Worm (Caenorhabditis elegans) whole organism, L1 larva: Measurements from ENCODE around the gene urb-1.

Source experiments
- C34B4.2 ChIP-seq: sonication (generic microtip); optimal IDR thresholded peaks from 2 replicates; lab custom pipeline; 2017; ENCODE audit warnings: mild to moderate bottlenecking, missing genetic modification characterization, missing compliant biosample characterization
- F16B12.6 ChIP-seq: fragments of 150-350 bp; optimal IDR thresholded peaks from 2 replicates; lab custom pipeline; 2014; ENCODE audit warnings: missing biosample characterization, missing genetic modification characterization
- Y116A8C.19 ChIP-seq: sonication (generic microtip); optimal IDR thresholded peaks from 2 replicates; lab custom pipeline; 2016; ENCODE audit warnings: missing compliant biosample characterization, missing genetic modification characterization, borderline replicate concordance
- aha-1 ChIP-seq: fragments of 150-350 bp; optimal IDR thresholded peaks from 2 replicates; lab custom pipeline; 2014; ENCODE audit warnings: missing biosample characterization, missing genetic modification characterization
- aly-2 ChIP-seq: fragments of 150-350 bp; optimal IDR thresholded peaks from 2 replicates; lab custom pipeline; 2014; ENCODE audit warnings: missing biosample characterization, missing genetic modification characterization
- ceh-63 ChIP-seq: fragments of 200-800 bp; sonication (Bioruptor generic); optimal IDR thresholded peaks from 2 replicates; lab custom pipeline; 2018; ENCODE audit warnings: mild to moderate bottlenecking, missing genetic modification characterization, missing compliant biosample characterization
- ceh-8 ChIP-seq: fragments of 200-800 bp; sonication (Bioruptor generic); optimal IDR thresholded peaks from 2 replicates; lab custom pipeline; 2018; ENCODE audit warnings: mild to moderate bottlenecking, missing genetic modification characterization, moderate library complexity, missing compliant biosample characterization
- ceh-82 ChIP-seq, 3 experiments: fragments of 150-350 bp in 1 of 3; sonication (generic microtip) in 2 of 3; optimal IDR thresholded peaks; 2 replicates each; lab custom pipeline; 2014 to 2017; ENCODE audit warnings: missing biosample characterization in 3 of 3, missing genetic modification characterization in 3 of 3
- ceh-88 ChIP-seq: fragments of 200-800 bp; sonication (Bioruptor generic); IDR thresholded peaks from 2 replicates; pipeline ENCODE4 v1.3.6; 2022; ENCODE audit warnings: missing genetic modification characterization, missing compliant biosample characterization
- ceh-90 ChIP-seq: sonication (generic microtip); optimal IDR thresholded peaks from 2 replicates; lab custom pipeline; 2016; ENCODE audit warnings: missing genetic modification characterization, missing compliant biosample characterization
- ces-1 ChIP-seq: fragments of 150-350 bp; optimal IDR thresholded peaks from 2 replicates; lab custom pipeline; 2014; ENCODE audit warnings: missing biosample characterization, missing genetic modification reagents, missing genetic modification characterization
- dpl-1 ChIP-seq, 3 experiments: fragments of 150-350 bp in 2 of 3; sonication (generic microtip) in 1 of 3; optimal IDR thresholded peaks; 2 replicates each; lab custom pipeline; 2014 to 2017; ENCODE audit warnings: missing biosample characterization in 3 of 3, missing genetic modification characterization in 3 of 3, missing genetic modification reagents in 3 of 3
- efl-3 ChIP-seq: fragments of 200-800 bp; sonication (Bioruptor generic); optimal IDR thresholded peaks from 2 replicates; lab custom pipeline; 2018; ENCODE audit warnings: mild to moderate bottlenecking, missing genetic modification characterization, missing compliant biosample characterization
- elt-3 ChIP-seq, 6 experiments: fragments of 150-350 bp in 1 of 6; sonication (generic microtip); optimal IDR thresholded peaks; 2 replicates each; lab custom pipeline; 2017 to 2018; ENCODE audit warnings: missing biosample characterization in 6 of 6, missing genetic modification characterization in 6 of 6, inconsistent platforms in 1 of 6
- fkh-4 ChIP-seq: sonication (generic microtip); optimal IDR thresholded peaks from 2 replicates; lab custom pipeline; 2016; ENCODE audit warnings: missing compliant biosample characterization, missing genetic modification characterization, borderline replicate concordance
- fos-1 ChIP-seq: fragments of 150-350 bp; optimal IDR thresholded peaks from 2 replicates; lab custom pipeline; 2014; ENCODE audit warnings: missing biosample characterization, missing genetic modification characterization
- hlh-17 ChIP-seq: fragments of 200-800 bp; sonication (Bioruptor generic); optimal IDR thresholded peaks from 2 replicates; lab custom pipeline; 2018; ENCODE audit warnings: missing genetic modification characterization, mild to moderate bottlenecking, missing compliant biosample characterization, moderate library complexity, borderline replicate concordance
- isw-1 ChIP-seq: fragments of 200-800 bp; sonication (Bioruptor generic); IDR thresholded peaks from 2 replicates; pipeline ENCODE4 v1.3.6; 2022; ENCODE audit warnings: missing genetic modification characterization, missing compliant biosample characterization
- jun-1 ChIP-seq: fragments of 150-350 bp; optimal IDR thresholded peaks from 2 replicates; lab custom pipeline; 2014; ENCODE audit warnings: missing biosample characterization, missing genetic modification reagents, missing genetic modification characterization
- lin-13 ChIP-seq: fragments of 150-350 bp; optimal IDR thresholded peaks from 2 replicates; lab custom pipeline; 2014; ENCODE audit warnings: missing biosample characterization, missing genetic modification reagents, missing genetic modification characterization
- lin-15B ChIP-seq: fragments of 150-350 bp; sonication (generic microtip); optimal IDR thresholded peaks from 3 replicates; lab custom pipeline; 2014; ENCODE audit warnings: missing biosample characterization, missing genetic modification characterization
- lin-39 ChIP-seq: fragments of 150-350 bp; optimal IDR thresholded peaks from 2 replicates; lab custom pipeline; 2014; ENCODE audit warnings: missing biosample characterization, missing genetic modification reagents, missing genetic modification characterization
- lir-3 ChIP-seq: sonication (generic microtip); optimal IDR thresholded peaks from 2 replicates; lab custom pipeline; 2016; ENCODE audit warnings: mild to moderate bottlenecking, missing genetic modification characterization, moderate library complexity, missing compliant biosample characterization; ENCODE audit not compliant: poor library complexity
- lsy-2 ChIP-seq, 2 experiments: fragments of 150-350 bp; optimal IDR thresholded peaks; 2 replicates each; lab custom pipeline; 2014; ENCODE audit warnings: missing biosample characterization in 2 of 2, missing genetic modification characterization in 2 of 2
- mef-2 ChIP-seq: fragments of 150-350 bp; optimal IDR thresholded peaks from 2 replicates; lab custom pipeline; 2014; ENCODE audit warnings: missing biosample characterization, missing genetic modification characterization
- mep-1 ChIP-seq: fragments of 150-350 bp; optimal IDR thresholded peaks from 2 replicates; lab custom pipeline; 2014; ENCODE audit warnings: missing biosample characterization, missing genetic modification characterization
- nhr-19 ChIP-seq: fragments of 200-800 bp; sonication (Bioruptor generic); conservative IDR thresholded peaks from 2 replicates; pipeline ENCODE4 v1.3.6; 2022; ENCODE audit warnings: missing genetic modification characterization, missing compliant biosample characterization
- nhr-20 ChIP-seq: sonication (generic microtip); optimal IDR thresholded peaks from 2 replicates; lab custom pipeline; 2016; ENCODE audit warnings: mild to moderate bottlenecking, missing genetic modification characterization, missing compliant biosample characterization
- nhr-237 ChIP-seq: fragments of 150-350 bp; optimal IDR thresholded peaks from 2 replicates; lab custom pipeline; 2014; ENCODE audit warnings: missing biosample characterization, missing genetic modification characterization
- nhr-71 ChIP-seq: sonication (generic microtip); optimal IDR thresholded peaks from 2 replicates; lab custom pipeline; 2016; ENCODE audit warnings: mild to moderate bottlenecking, missing genetic modification characterization, moderate library complexity, missing compliant biosample characterization
- nhr-76 ChIP-seq: sonication (generic microtip); optimal IDR thresholded peaks from 2 replicates; lab custom pipeline; 2017; ENCODE audit warnings: missing biosample characterization, missing genetic modification characterization
- nhr-77 ChIP-seq: fragments of 150-350 bp; optimal IDR thresholded peaks from 2 replicates; lab custom pipeline; 2014; ENCODE audit warnings: missing biosample characterization, missing genetic modification characterization
- nhr-90 ChIP-seq: sonication (generic microtip); optimal IDR thresholded peaks from 2 replicates; lab custom pipeline; 2016; ENCODE audit warnings: mild to moderate bottlenecking, missing genetic modification characterization, missing compliant biosample characterization; ENCODE audit not compliant: poor library complexity
- pag-3 ChIP-seq: sonication (generic microtip); optimal IDR thresholded peaks from 2 replicates; lab custom pipeline; 2017; ENCODE audit warnings: missing genetic modification characterization, mild to moderate bottlenecking, missing compliant biosample characterization, antibody characterized with exemption, borderline replicate concordance; ENCODE audit not compliant: insufficient read depth
- pax-3 ChIP-seq: fragments of 200-800 bp; sonication (Bioruptor generic); optimal IDR thresholded peaks from 2 replicates; lab custom pipeline; 2018; ENCODE audit warnings: mild to moderate bottlenecking, missing genetic modification characterization, moderate library complexity, missing compliant biosample characterization
- rnt-1 ChIP-seq: sonication (generic microtip); optimal IDR thresholded peaks from 2 replicates; lab custom pipeline; 2016; ENCODE audit warnings: mild to moderate bottlenecking, missing genetic modification characterization, moderate library complexity, missing compliant biosample characterization
- sptf-1 ChIP-seq: fragments of 150-350 bp; optimal IDR thresholded peaks from 2 replicates; lab custom pipeline; 2014; ENCODE audit warnings: missing biosample characterization, missing genetic modification characterization
- swsn-7 ChIP-seq: sonication (generic microtip); optimal IDR thresholded peaks from 2 replicates; lab custom pipeline; 2016; ENCODE audit warnings: missing genetic modification characterization, missing compliant biosample characterization
- tlp-1 ChIP-seq: fragments of 150-350 bp; optimal IDR thresholded peaks from 2 replicates; lab custom pipeline; 2014; ENCODE audit warnings: missing biosample characterization, missing genetic modification characterization
- unc-30 ChIP-seq: sonication (generic microtip); optimal IDR thresholded peaks from 2 replicates; lab custom pipeline; 2017; ENCODE audit warnings: missing biosample characterization, missing genetic modification characterization
- unc-62 ChIP-seq: fragments of 150-350 bp; optimal IDR thresholded peaks from 2 replicates; lab custom pipeline; 2014; ENCODE audit warnings: missing biosample characterization, missing genetic modification reagents, missing genetic modification characterization
- vab-15 ChIP-seq: sonication (generic microtip); optimal IDR thresholded peaks from 2 replicates; lab custom pipeline; 2017; ENCODE audit warnings: missing genotype, mild to moderate bottlenecking, missing genetic modification characterization, missing compliant biosample characterization
- ztf-4 ChIP-seq: fragments of 150-350 bp; optimal IDR thresholded peaks from 2 replicates; lab custom pipeline; 2014; ENCODE audit warnings: missing biosample characterization, missing genetic modification characterization

urb-1 gene

DNA sequence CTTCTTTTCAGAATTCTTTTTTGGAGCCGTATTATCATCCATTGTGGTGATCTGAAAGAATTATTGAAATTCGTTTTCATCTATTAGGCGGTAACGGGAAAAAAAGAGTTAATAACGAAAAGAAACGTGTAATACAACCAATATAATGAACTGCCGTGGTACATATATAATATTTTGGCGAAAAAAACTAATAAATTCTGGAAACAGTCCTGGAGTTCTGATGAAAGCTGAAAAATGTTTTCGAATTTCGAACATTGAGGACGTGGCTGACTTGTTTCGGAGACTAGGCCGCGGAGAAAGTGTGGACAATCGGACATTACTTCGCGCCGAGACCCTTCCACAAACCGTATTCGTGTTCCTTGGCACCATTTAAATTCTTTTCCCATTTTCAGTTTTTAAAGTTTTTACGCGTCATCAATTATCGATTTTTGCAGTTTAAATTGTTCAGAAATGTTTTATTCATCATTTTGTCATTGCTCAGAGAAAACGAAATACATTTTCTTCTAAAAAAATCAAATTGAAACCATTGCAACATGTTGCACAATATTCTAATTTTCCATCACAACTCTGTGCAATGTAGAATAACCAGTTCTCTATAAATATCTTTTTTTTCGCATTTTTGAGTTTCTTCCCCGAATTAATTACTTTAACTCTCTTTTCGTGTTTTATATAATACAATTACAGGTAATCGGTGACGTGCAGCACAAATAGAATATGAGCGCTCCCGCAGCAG is 9.7 kb upstream of the urb-1 start, which contains the start of the genes gad-1 and erfa-1 (continued):
- TF ChIP-seq ceh-8 (GFP tag; lab: Kevin White, UChicago), result no peak
- no peak for TF ChIP-seq nhr-77 (tag; lab: Kevin White, UChicago)
- TF ChIP-seq nhr-71 (tag; lab: Kevin White, UChicago), result peak; percentile 72
- TF ChIP-seq nhr-237 (tag; lab: Kevin White, UChicago), result no peak
- TF ChIP-seq lin-15B (tag; lab: Kevin White, UChicago), result peak; percentile 89
- TF ChIP-seq fkh-4, result no peak
- no peak for TF ChIP-seq mef-2 (tag; lab: Kevin White, UChicago)
- TF ChIP-seq F16B12.6, result peak; percentile 56
- no peak for TF ChIP-seq jun-1 (tag; lab: Kevin White, UChicago)
- TF ChIP-seq rnt-1 (tag; lab: Kevin White, UChicago), result peak; percentile 87
- no peak for TF ChIP-seq unc-62
- TF ChIP-seq sptf-1 (tag; lab: Kevin White, UChicago), result no peak
- no peak for TF ChIP-seq ztf-4 (tag; lab: Kevin White, UChicago)
- TF ChIP-seq lin-13, result peak; percentile 30
- no peak for TF ChIP-seq ceh-63 (GFP tag; lab: Kevin White, UChicago)
- no peak for TF ChIP-seq tlp-1
- peak; percentile 69 for TF ChIP-seq lir-3 (tag; lab: Kevin White, UChicago)
- TF ChIP-seq pag-3, result no peak
- no peak for TF ChIP-seq Y116A8C.19 (tag; lab: Kevin White, UChicago)
- TF ChIP-seq fos-1 (tag; lab: Kevin White, UChicago), result no peak
- no peak for TF ChIP-seq pax-3 (tag; lab: Kevin White, UChicago)
- no peak for TF ChIP-seq unc-30 (tag; lab: Kevin White, UChicago)
- TF ChIP-seq lsy-2 (tag; optimal IDR thresholded peaks at IDR 0.05; lab: Kevin White, UChicago), result peak; percentile 68 to 95
- TF ChIP-seq nhr-20 (tag; lab: Kevin White, UChicago), result peak; percentile 68
- no peak for TF ChIP-seq aly-2
- no peak for TF ChIP-seq ces-1 (GFP tag; lab: Kevin White, UChicago)
- TF ChIP-seq isw-1 (GFP tag; lab: Robert Waterston, UW), result peak; percentile 41
- TF ChIP-seq hlh-17 (GFP tag; lab: Kevin White, UChicago), result no peak
- no peak for TF ChIP-seq lin-39 (tag; lab: Kevin White, UChicago)
- no peak for TF ChIP-seq C34B4.2 (tag; lab: Kevin White, UChicago)
- no peak for TF ChIP-seq ceh-88 (GFP tag; lab: Robert Waterston, UW)
- peak; percentile 70 for TF ChIP-seq mep-1
- peak; percentile 76 for TF ChIP-seq ceh-90
- TF ChIP-seq nhr-19 (GFP tag; lab: Robert Waterston, UW), result peak; percentile 43; the same call in 1 of the 2 replicates
- TF ChIP-seq swsn-7 (tag; lab: Kevin White, UChicago), result peak; percentile 36
- peak in 1 of 6 experiments; percentile 36 for TF ChIP-seq elt-3 (tag; optimal IDR thresholded peaks at IDR 0.05; lab: Kevin White, UChicago)
- TF ChIP-seq ceh-82 (tag; optimal IDR thresholded peaks at IDR 0.05; lab: Kevin White, UChicago), result peak in 1 of 3 experiments; percentile 80
- TF ChIP-seq nhr-76 (tag; lab: Kevin White, UChicago), result no peak
- no peak for TF ChIP-seq efl-3
- TF ChIP-seq vab-15 (tag; lab: Kevin White, UChicago), result no peak
- TF ChIP-seq dpl-1 (GFP tag; optimal IDR thresholded peaks at IDR 0.05; lab: Kevin White, UChicago), result peak; percentile 61 to 71 (median 62)
- no peak for TF ChIP-seq aha-1
- peak; percentile 6 for TF ChIP-seq nhr-90
